Fruit fly (Drosophila melanogaster): Measurements from ENCODE around the gene Ho.

The Ho gene

dm6 chr3R:11646826-11647225 lies 32.7 kb upstream of the Ho start:
- TF ChIP-seq Gug (GFP tag; IDR thresholded peaks at IDR 0.05) (no peak), CG11762 (GFP tag; optimal IDR thresholded peaks at IDR 0.05; ENCODE audit: insufficient read depth) (peak; percentile 27), esn (GFP tag; optimal IDR thresholded peaks at IDR 0.05) (peak; percentile 12), CG16779 (tag; optimal IDR thresholded peaks at IDR 0.05) (peak; percentile 82), CG3032 (tag; optimal IDR thresholded peaks at IDR 0.05) (peak; percentile 47), CG34406 (GFP tag; optimal IDR thresholded peaks at IDR 0.05) (no peak), Eip93F (GFP tag; optimal IDR thresholded peaks at IDR 0.05) (no peak), CG3919 (GFP tag; optimal IDR thresholded peaks at IDR 0.05) (peak; percentile 27), Hr4 (GFP tag; optimal IDR thresholded peaks at IDR 0.05) (no peak), pdm3 (GFP tag; optimal IDR thresholded peaks at IDR 0.05) (no peak), CG15336 (GFP tag; IDR thresholded peaks at IDR 0.05) (peak; percentile 74; the same call in 1 of the 2 replicates), Lpt (GFP tag; optimal IDR thresholded peaks at IDR 0.05) (peak; percentile 55), OdsH (GFP tag; optimal IDR thresholded peaks at IDR 0.05) (no peak), CG8119 (GFP tag; IDR thresholded peaks at IDR 0.05) (peak; percentile 76), CG10631 (GFP tag; optimal IDR thresholded peaks at IDR 0.05) (no peak), vri (GFP tag; optimal IDR thresholded peaks at IDR 0.05) (peak; percentile 58), CG6792 (GFP tag; optimal IDR thresholded peaks at IDR 0.05) (no peak), lz (GFP tag; optimal IDR thresholded peaks at IDR 0.05) (no peak), acj6 (GFP tag; optimal IDR thresholded peaks at IDR 0.05) (no peak), Ets21C (GFP tag; optimal IDR thresholded peaks at IDR 0.05) (no peak), spab (GFP tag; optimal IDR thresholded peaks at IDR 0.05) (peak; percentile 78), CG8319 (GFP tag; optimal IDR thresholded peaks at IDR 0.05) (no peak), ss (GFP tag; optimal IDR thresholded peaks at IDR 0.05) (peak; percentile 94 to 97), Met (GFP tag; optimal IDR thresholded peaks at IDR 0.05) (no peak), Eip75B (GFP tag; optimal IDR thresholded peaks at IDR 0.05) (peak; percentile 49), Smox (GFP tag; optimal IDR thresholded peaks at IDR 0.05) (no peak), CG31627 (GFP tag; optimal IDR thresholded peaks at IDR 0.05) (no peak), CG4318 (GFP tag; optimal IDR thresholded peaks at IDR 0.05) (no peak), Sox102F (GFP tag; optimal IDR thresholded peaks at IDR 0.05) (peak; percentile 25), CG8632 (GFP tag; optimal IDR thresholded peaks at IDR 0.05) (peak; percentile 6), fd59A (GFP tag; optimal IDR thresholded peaks at IDR 0.05) (no peak), CG10669 (GFP tag; optimal IDR thresholded peaks at IDR 0.05) (peak; percentile 71), CG6276 (GFP tag; optimal IDR thresholded peaks at IDR 0.05) (peak; percentile 80), Eip78C (GFP tag) (peak; percentile 82), CG6163 (GFP tag; IDR thresholded peaks at IDR 0.05) (peak; percentile 85), CG9139 (GFP tag; optimal IDR thresholded peaks at IDR 0.05) (peak; percentile 92), dsx (GFP tag; optimal IDR thresholded peaks at IDR 0.05; ENCODE audit: poor library complexity, severe bottlenecking) (peak; percentile 52), achi (GFP tag; optimal IDR thresholded peaks at IDR 0.05) (peak; percentile 18), salr (GFP tag; optimal IDR thresholded peaks at IDR 0.05) (no peak), CG6854 (GFP tag; optimal IDR thresholded peaks at IDR 0.05) (peak; percentile 78), Hr39 (GFP tag; optimal IDR thresholded peaks at IDR 0.05) (no peak), topi (GFP tag; optimal IDR thresholded peaks at IDR 0.05) (peak; percentile 29), CG11294 (GFP tag; IDR thresholded peaks at IDR 0.05) (no peak; the same call in 1 of the 2 replicates), fd85E (GFP tag; optimal IDR thresholded peaks at IDR 0.05) (peak; percentile 22), net (GFP tag; optimal IDR thresholded peaks at IDR 0.05) (peak; percentile 62), CG11902 (GFP tag; optimal IDR thresholded peaks at IDR 0.05) (no peak), fkh (GFP tag; optimal IDR thresholded peaks at IDR 0.05) (no peak), Blimp-1 (GFP tag; optimal IDR thresholded peaks at IDR 0.05) (peak; percentile 20), CG7368 (GFP tag; optimal IDR thresholded peaks at IDR 0.05) (peak; percentile 39), Sox15 (GFP tag; optimal IDR thresholded peaks at IDR 0.05) (no peak), Hr38 (GFP tag; optimal IDR thresholded peaks at IDR 0.05) (no peak), Ets96B (tag; optimal IDR thresholded peaks at IDR 0.05) (peak; percentile 42), dac (GFP tag; optimal IDR thresholded peaks at IDR 0.05) (no peak)
